Worm (Caenorhabditis elegans): ENCODE results near the gene ehs-1.

Gene ehs-1

DNA sequence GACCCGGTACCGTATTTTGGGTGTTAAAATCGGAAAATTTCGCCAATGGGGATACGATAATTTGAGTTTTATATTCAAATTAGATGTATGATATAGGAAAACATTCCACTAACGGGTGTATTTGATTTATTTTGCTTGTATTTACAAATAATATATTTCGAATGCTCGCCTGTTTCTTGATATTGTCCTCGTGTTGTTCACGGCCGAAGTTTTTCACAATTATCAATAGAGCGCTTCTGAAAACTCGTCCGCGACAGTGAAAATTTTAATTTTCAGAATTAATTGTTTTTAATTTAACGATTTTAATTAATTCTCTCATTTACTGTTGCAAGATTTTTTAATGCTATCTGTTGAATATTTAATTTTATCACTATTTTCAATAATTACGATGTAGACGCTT lies 857 bp upstream of the ehs-1 start:
- TF ChIP-seq ets-7 (tag; optimal IDR thresholded peaks at IDR 0.05) (no peak), tbx-37 (GFP tag; conservative IDR thresholded peaks at IDR 0.05) (no peak), tbx-11 (GFP tag; IDR thresholded peaks at IDR 0.05) (no peak), scrt-1 (GFP tag; IDR thresholded peaks at IDR 0.05) (no peak), hmbx-1 (tag; optimal IDR thresholded peaks at IDR 0.05) (no peak), tra-4 (tag; optimal IDR thresholded peaks at IDR 0.05) (no peak), sea-1 (GFP tag; conservative IDR thresholded peaks at IDR 0.05) (no peak), pes-1 (GFP tag; IDR thresholded peaks at IDR 0.05) (no peak), ceh-36 (tag; optimal IDR thresholded peaks at IDR 0.05) (no peak)

ce11 chrII:5827364-5827763 lies 6.9 kb downstream of the ehs-1 start, which contains the start of gene tbc-2:
Gene tbc-2, minus strand, starts transcription at chrII:5827443.
- TF ChIP-seq flt-1 (GFP tag; IDR thresholded peaks at IDR 0.05) (no peak), B0310.2 (tag; optimal IDR thresholded peaks at IDR 0.05) (no peak), ceh-36 (tag; optimal IDR thresholded peaks at IDR 0.05) (no peak), pes-1 (GFP tag; IDR thresholded peaks at IDR 0.05) (no peak), ceh-13 (GFP tag; optimal IDR thresholded peaks at IDR 0.05) (no peak), sea-1 (GFP tag; conservative IDR thresholded peaks at IDR 0.05) (no peak), hmbx-1 (tag; optimal IDR thresholded peaks at IDR 0.05) (no peak), tbx-37 (GFP tag; conservative IDR thresholded peaks at IDR 0.05) (no peak), scrt-1 (GFP tag; IDR thresholded peaks at IDR 0.05) (no peak), hmg-4 (GFP tag; optimal IDR thresholded peaks at IDR 0.05) (no peak), F13C5.2 (tag; optimal IDR thresholded peaks at IDR 0.05) (no peak), tra-4 (tag; optimal IDR thresholded peaks at IDR 0.05) (no peak), aly-1 (tag; optimal IDR thresholded peaks at IDR 0.05) (no peak), hnd-1 (tag; optimal IDR thresholded peaks at IDR 0.05) (no peak)

DNA sequence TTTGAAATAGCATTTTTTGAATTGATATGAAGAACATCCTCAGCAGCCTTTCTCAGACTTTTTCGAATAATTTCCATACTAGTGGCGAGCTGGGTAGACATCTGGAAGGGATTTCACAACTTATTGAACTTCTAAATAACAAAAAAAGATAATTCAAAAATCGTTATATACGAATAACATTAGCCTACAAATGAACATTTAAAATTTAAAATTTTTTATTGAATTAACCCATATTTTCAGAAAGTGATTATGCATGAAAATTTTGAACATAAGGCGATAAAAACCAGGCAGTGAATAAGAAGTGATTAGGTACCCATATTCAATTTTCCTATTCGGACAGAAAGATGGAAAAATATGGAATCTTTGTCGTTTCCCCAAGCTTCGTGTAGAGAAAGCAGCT lies 8.0 kb downstream of the ehs-1 start, which contains the start of gene ZK1248.11:
Gene ZK1248.11, minus strand, starts transcription at position 101 of the 400 bp plus-strand sequence.
- TF ChIP-seq hmbx-1 (tag; optimal IDR thresholded peaks at IDR 0.05) (no peak), hmg-4 (GFP tag; optimal IDR thresholded peaks at IDR 0.05) (no peak), aly-1 (tag; optimal IDR thresholded peaks at IDR 0.05) (no peak), pes-1 (GFP tag; IDR thresholded peaks at IDR 0.05) (no peak), B0310.2 (tag; optimal IDR thresholded peaks at IDR 0.05) (no peak), ama-1 (optimal IDR thresholded peaks at IDR 0.05) (no peak)

ce11 chrII:5829940-5830424 lies 9.5 kb downstream of the ehs-1 start, which contains the start of gene col-74:
Gene col-74, plus strand, starts transcription at chrII:5830374.
- no peak for TF ChIP-seq ama-1 (optimal IDR thresholded peaks at IDR 0.05)
- TF ChIP-seq tbx-37 (GFP tag; conservative IDR thresholded peaks at IDR 0.05): no peak
- no peak for TF ChIP-seq scrt-1 (GFP tag; IDR thresholded peaks at IDR 0.05)
- no peak for TF ChIP-seq aly-1 (tag; optimal IDR thresholded peaks at IDR 0.05)
- no peak for TF ChIP-seq tbx-11 (GFP tag; IDR thresholded peaks at IDR 0.05)
- no peak for TF ChIP-seq ceh-36 (tag; optimal IDR thresholded peaks at IDR 0.05)
- TF ChIP-seq flt-1 (GFP tag; IDR thresholded peaks at IDR 0.05): no peak
- no peak for TF ChIP-seq hmbx-1 (tag; optimal IDR thresholded peaks at IDR 0.05)
- TF ChIP-seq pes-1 (GFP tag; IDR thresholded peaks at IDR 0.05): no peak
- TF ChIP-seq sea-1 (GFP tag; conservative IDR thresholded peaks at IDR 0.05): no peak

ce11 chrII:5831373-5831772 lies 10.9 kb downstream of the ehs-1 start:
- TF ChIP-seq tra-4 (tag; optimal IDR thresholded peaks at IDR 0.05) (no peak), ama-1 (optimal IDR thresholded peaks at IDR 0.05) (no peak), hmbx-1 (tag; optimal IDR thresholded peaks at IDR 0.05) (no peak), B0310.2 (tag; optimal IDR thresholded peaks at IDR 0.05) (no peak), scrt-1 (GFP tag; IDR thresholded peaks at IDR 0.05) (no peak)

DNA sequence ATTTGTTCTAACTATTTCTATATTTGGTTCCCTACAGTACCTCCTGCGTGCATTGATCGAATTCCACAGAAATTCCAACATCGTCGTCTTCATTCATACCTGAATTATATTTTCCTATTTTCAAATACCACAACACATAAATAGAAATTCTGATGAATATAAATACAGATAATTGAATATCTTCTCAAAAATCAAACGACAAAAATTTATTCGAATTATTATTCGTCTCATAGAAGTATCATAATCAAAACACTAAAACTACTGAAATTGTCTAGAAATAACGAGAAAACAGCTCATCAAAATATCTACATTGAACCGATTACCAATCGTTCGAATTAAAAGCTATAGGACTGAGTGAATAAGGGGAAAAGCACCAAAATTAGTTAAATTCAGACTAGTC lies 12.6 kb downstream of the ehs-1 start, which contains the start of gene gtap-1:
Gene gtap-1, minus strand, starts transcription at position 101 of the 400 bp plus-strand sequence.
- TF ChIP-seq hnd-1 (tag; optimal IDR thresholded peaks at IDR 0.05) (no peak), ets-7 (tag; optimal IDR thresholded peaks at IDR 0.05) (no peak), aly-1 (tag; optimal IDR thresholded peaks at IDR 0.05) (no peak), hmbx-1 (tag; optimal IDR thresholded peaks at IDR 0.05) (no peak), F13C5.2 (tag; optimal IDR thresholded peaks at IDR 0.05) (no peak), hmg-4 (GFP tag; optimal IDR thresholded peaks at IDR 0.05) (no peak), tbx-37 (GFP tag; conservative IDR thresholded peaks at IDR 0.05) (no peak), pes-1 (GFP tag; IDR thresholded peaks at IDR 0.05) (no peak), tbx-11 (GFP tag; IDR thresholded peaks at IDR 0.05) (no peak), B0310.2 (tag; optimal IDR thresholded peaks at IDR 0.05) (no peak), tra-4 (tag; optimal IDR thresholded peaks at IDR 0.05) (no peak), ama-1 (optimal IDR thresholded peaks at IDR 0.05) (no peak), scrt-1 (GFP tag; IDR thresholded peaks at IDR 0.05) (no peak)

ce11 chrII:5835146-5835545 lies 14.6 kb downstream of the ehs-1 start:
- TF ChIP-seq ceh-36 (tag; optimal IDR thresholded peaks at IDR 0.05) (no peak), tbx-11 (GFP tag; IDR thresholded peaks at IDR 0.05) (no peak), flt-1 (GFP tag; IDR thresholded peaks at IDR 0.05) (no peak), pes-1 (GFP tag; IDR thresholded peaks at IDR 0.05) (no peak), tra-4 (tag; optimal IDR thresholded peaks at IDR 0.05) (no peak), tbx-37 (GFP tag; conservative IDR thresholded peaks at IDR 0.05) (no peak), sea-1 (GFP tag; conservative IDR thresholded peaks at IDR 0.05) (no peak)

DNA sequence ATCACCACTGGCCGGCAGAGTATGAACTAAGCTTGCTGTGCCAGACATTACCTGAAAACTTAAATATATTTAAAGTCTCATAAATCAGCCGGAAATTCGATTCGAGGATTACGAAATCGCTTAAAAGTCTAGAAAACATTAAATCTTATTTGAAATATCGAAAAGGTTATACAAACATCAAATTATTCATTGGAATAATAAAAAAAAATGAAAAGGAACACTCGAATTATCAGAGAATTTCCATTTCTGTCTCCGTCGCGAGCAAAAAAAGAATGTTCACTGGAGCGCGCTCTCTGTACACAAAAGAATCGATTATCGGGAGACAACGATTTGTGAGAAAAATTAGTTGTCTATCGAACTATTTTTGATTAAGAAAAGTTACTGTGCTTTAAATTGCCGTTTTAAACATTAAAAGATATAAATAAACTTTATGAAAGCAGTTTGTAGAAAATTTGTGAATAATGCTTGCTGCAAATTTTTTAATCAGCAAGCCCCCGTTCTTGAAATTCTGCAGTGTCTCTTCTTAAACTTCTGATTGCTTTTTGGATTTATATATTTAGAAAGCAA lies 15.7 kb downstream of the ehs-1 start, which contains the start of gene fzo-1:
Gene fzo-1, minus strand, starts transcription at position 51 of the 567 bp plus-strand sequence.
- TF ChIP-seq tra-4 (tag; optimal IDR thresholded peaks at IDR 0.05): peak; percentile 14
- TF ChIP-seq tbx-37 (GFP tag; conservative IDR thresholded peaks at IDR 0.05): 0 out of 2 replicates have a peak, but pooled peaks have one; percentile 26
- TF ChIP-seq F13C5.2 (tag; optimal IDR thresholded peaks at IDR 0.05): peak; percentile 26
- TF ChIP-seq ets-7 (tag; optimal IDR thresholded peaks at IDR 0.05): peak; percentile 48
- no peak for TF ChIP-seq hmg-4 (GFP tag; optimal IDR thresholded peaks at IDR 0.05)
- peak; percentile 40 for TF ChIP-seq hnd-1 (tag; optimal IDR thresholded peaks at IDR 0.05)
- TF ChIP-seq ceh-13 (GFP tag; optimal IDR thresholded peaks at IDR 0.05): peak; percentile 36
- TF ChIP-seq tbx-11 (GFP tag; IDR thresholded peaks at IDR 0.05): no peak
- TF ChIP-seq B0310.2 (tag; optimal IDR thresholded peaks at IDR 0.05): peak; percentile 21

Data from whole organism, early embryonic.